Fruit fly (Drosophila melanogaster): ENCODE data around the gene Fie.

- TF ChIP-seq psq (optimal IDR thresholded peaks at IDR 0.05): no peak
- no peak for TF ChIP-seq ttk (optimal IDR thresholded peaks at IDR 0.05)
Observed at dm6 chr3L:3871284-3871683, 21.1 kb upstream of the Fie start.

Data from Kc167 (cell line).